Worm (Caenorhabditis elegans): ENCODE results near the gene C44B7.11.

C44B7.11 gene

DNA sequence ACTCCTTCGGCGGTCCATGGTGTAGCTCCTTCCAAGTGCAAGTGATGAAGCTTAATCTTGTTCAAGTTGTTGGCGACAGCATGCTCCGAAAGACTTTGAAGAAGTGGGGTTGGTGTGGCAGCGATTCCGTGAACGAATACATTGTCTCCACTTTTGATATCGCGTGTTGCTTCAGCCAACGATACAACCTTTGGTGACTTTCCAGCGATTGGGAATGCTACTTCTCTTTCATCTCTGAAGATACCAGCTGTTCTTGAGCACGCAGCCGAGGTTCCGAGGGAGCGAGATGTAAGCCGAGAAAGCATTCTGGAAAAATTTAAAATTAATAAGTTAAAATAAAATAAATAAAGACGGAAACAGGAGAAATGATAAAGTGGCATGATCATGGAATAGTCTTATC is 7.2 kb downstream of the C44B7.11 start, which contains the start of gene acer-1:
Gene acer-1 (minus strand): TSS at position 306 of the 400 bp plus-strand sequence.
- no peak for TF ChIP-seq elt-3 (tag; optimal IDR thresholded peaks at IDR 0.05)
- peak; percentile 49 for TF ChIP-seq ama-1 (optimal IDR thresholded peaks at IDR 0.05)
- TF ChIP-seq peb-1 (tag; optimal IDR thresholded peaks at IDR 0.05): no peak
- peak; percentile 28 for TF ChIP-seq Y55F3AM.14 (GFP tag; optimal IDR thresholded peaks at IDR 0.05)
- peak; percentile 21 for TF ChIP-seq nhr-129 (tag; optimal IDR thresholded peaks at IDR 0.05)

DNA sequence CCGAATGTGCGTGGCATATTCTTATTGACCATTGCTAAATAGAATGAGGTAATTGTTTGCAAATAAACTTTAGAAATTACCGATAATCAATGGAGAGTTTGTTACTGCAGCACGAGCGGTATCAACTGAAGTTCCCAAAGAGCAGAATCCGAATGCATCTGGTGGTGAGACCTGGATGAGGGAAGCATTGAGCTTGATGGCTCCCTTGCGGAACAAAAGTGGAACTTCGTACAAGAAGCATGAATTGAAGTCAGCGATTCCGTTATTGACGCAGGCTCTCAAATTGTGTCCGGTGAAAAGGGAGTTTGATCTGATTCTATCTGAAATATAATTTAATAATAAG is 7.8 kb downstream of the C44B7.11 start:
- TF ChIP-seq gmeb-1 (tag; optimal IDR thresholded peaks at IDR 0.05) (peak; percentile 15), dmd-4 (tag; optimal IDR thresholded peaks at IDR 0.05) (no peak), F13H6.1 (tag; optimal IDR thresholded peaks at IDR 0.05) (no peak)

ce11 chrII:6888661-6889579 is 8.4 kb downstream of the C44B7.11 start:
- TF ChIP-seq ceh-16 (tag; optimal IDR thresholded peaks at IDR 0.05) (peak; percentile 3), ama-1 (optimal IDR thresholded peaks at IDR 0.05) (peak; percentile 81), nhr-11 (tag; optimal IDR thresholded peaks at IDR 0.05) (no peak), egl-27 (tag; optimal IDR thresholded peaks at IDR 0.05) (no peak), lsy-2 (tag; optimal IDR thresholded peaks at IDR 0.05) (no peak)

- no peak for TF ChIP-seq nhr-77 (tag; optimal IDR thresholded peaks at IDR 0.05)
- peak; percentile 63 for TF ChIP-seq ama-1 (optimal IDR thresholded peaks at IDR 0.05)
- no peak for TF ChIP-seq ztf-1 (GFP tag; conservative IDR thresholded peaks at IDR 0.05)
- TF ChIP-seq mdl-1 (tag; optimal IDR thresholded peaks at IDR 0.05): no peak
- peak; percentile 89 for TF ChIP-seq ztf-4 (tag; optimal IDR thresholded peaks at IDR 0.05)
- TF ChIP-seq nhr-11 (tag; optimal IDR thresholded peaks at IDR 0.05): no peak
- TF ChIP-seq lsy-2 (tag; optimal IDR thresholded peaks at IDR 0.05): peak in 1 of 2 experiments; percentile 74
- TF ChIP-seq skn-1 (tag; optimal IDR thresholded peaks at IDR 0.05): no peak
- no peak for TF ChIP-seq zag-1 (tag; optimal IDR thresholded peaks at IDR 0.05)
- no peak for TF ChIP-seq fos-1 (tag; optimal IDR thresholded peaks at IDR 0.05)
- TF ChIP-seq nhr-10 (tag; optimal IDR thresholded peaks at IDR 0.05): no peak
- no peak for TF ChIP-seq ceh-82 (tag; optimal IDR thresholded peaks at IDR 0.05)
- no peak for TF ChIP-seq elt-3 (tag; optimal IDR thresholded peaks at IDR 0.05)
- no peak for TF ChIP-seq unc-39 (tag; optimal IDR thresholded peaks at IDR 0.05)
- no peak for TF ChIP-seq aly-2 (tag; optimal IDR thresholded peaks at IDR 0.05)
- TF ChIP-seq peb-1 (tag; optimal IDR thresholded peaks at IDR 0.05): no peak
- no peak for TF ChIP-seq elt-1 (tag; optimal IDR thresholded peaks at IDR 0.05)
- TF ChIP-seq crh-2 (tag; optimal IDR thresholded peaks at IDR 0.05): peak; percentile 79
- TF ChIP-seq snpc-4 (tag; optimal IDR thresholded peaks at IDR 0.05): no peak
- TF ChIP-seq Y55F3AM.14 (GFP tag; optimal IDR thresholded peaks at IDR 0.05): peak; percentile 42
- peak; percentile 49 for TF ChIP-seq sma-9 (GFP tag; optimal IDR thresholded peaks at IDR 0.05)
- no peak for TF ChIP-seq sma-9 (tag; optimal IDR thresholded peaks at IDR 0.05)
- TF ChIP-seq lin-11 (tag; optimal IDR thresholded peaks at IDR 0.05): no peak
- no peak for TF ChIP-seq egl-27 (tag; optimal IDR thresholded peaks at IDR 0.05)
- TF ChIP-seq sem-4 (tag; optimal IDR thresholded peaks at IDR 0.05): peak; percentile 32
- peak; percentile 18 for TF ChIP-seq unc-55 (GFP tag; optimal IDR thresholded peaks at IDR 0.05)
- peak; percentile 68 for TF ChIP-seq lin-13 (GFP tag; optimal IDR thresholded peaks at IDR 0.05)
- TF ChIP-seq lin-39 (tag; optimal IDR thresholded peaks at IDR 0.05): no peak
- no peak for TF ChIP-seq ZK546.5 (tag; optimal IDR thresholded peaks at IDR 0.05)
- TF ChIP-seq alr-1 (tag; optimal IDR thresholded peaks at IDR 0.05): no peak
- no peak for TF ChIP-seq nhr-12 (tag; optimal IDR thresholded peaks at IDR 0.05)
- peak; percentile 46 for TF ChIP-seq nhr-6 (tag; optimal IDR thresholded peaks at IDR 0.05)
- no peak for TF ChIP-seq ceh-16 (tag; optimal IDR thresholded peaks at IDR 0.05)
- TF ChIP-seq nhr-129 (tag; optimal IDR thresholded peaks at IDR 0.05): peak; percentile 36
- TF ChIP-seq nhr-25 (tag; optimal IDR thresholded peaks at IDR 0.05): peak; percentile 25
- peak; percentile 3 for TF ChIP-seq mab-5 (tag; optimal IDR thresholded peaks at IDR 0.05)
- TF ChIP-seq R02D3.7 (tag; optimal IDR thresholded peaks at IDR 0.05): no peak
- TF ChIP-seq gmeb-1 (tag; optimal IDR thresholded peaks at IDR 0.05): peak; percentile 62
- TF ChIP-seq sma-3 (GFP tag; optimal IDR thresholded peaks at IDR 0.05): peak; percentile 36
- no peak for TF ChIP-seq nhr-21 (tag; optimal IDR thresholded peaks at IDR 0.05)
- TF ChIP-seq nhr-23 (tag; optimal IDR thresholded peaks at IDR 0.05): no peak
- TF ChIP-seq blmp-1 (tag; optimal IDR thresholded peaks at IDR 0.05; ENCODE audit: insufficient read depth): no peak
- peak; percentile 35 for TF ChIP-seq F13H6.1 (tag; optimal IDR thresholded peaks at IDR 0.05)
- no peak for TF ChIP-seq mbf-1 (tag; optimal IDR thresholded peaks at IDR 0.05)
- TF ChIP-seq C34F6.9 (tag; optimal IDR thresholded peaks at IDR 0.05): peak; percentile 16
These were observed 9.1 kb downstream of the C44B7.11 start for ce11 chrII:6888211-6888610.
